Fruit fly (Drosophila melanogaster): Measurements from ENCODE around the gene Cyfip.

The Cyfip gene

DNA sequence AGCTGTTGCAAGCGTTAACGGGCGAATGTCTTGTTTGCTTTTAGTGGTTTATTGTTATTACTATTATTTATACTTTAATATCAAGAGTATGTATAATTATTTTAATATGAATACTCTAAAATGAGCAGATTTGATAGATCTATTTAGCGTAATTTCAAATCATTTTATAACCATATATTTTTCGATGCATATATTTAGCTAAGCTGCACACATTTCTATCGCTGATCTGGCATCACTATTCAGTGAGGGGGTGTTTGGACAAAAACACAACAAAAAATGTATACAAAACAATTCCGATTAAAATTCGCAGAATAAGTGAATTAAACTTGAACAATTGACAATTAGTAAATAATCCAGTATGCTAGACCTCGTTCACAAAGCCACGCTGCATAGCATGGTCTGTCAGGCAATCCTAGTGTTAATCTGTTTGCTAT lies 17.9 kb downstream of the Cyfip start, which contains the start of the genes Trs33 and Tmtc4 (continued):
- TF ChIP-seq OdsH (GFP tag; optimal IDR thresholded peaks at IDR 0.05), result no peak
- no peak for TF ChIP-seq CG6792 (GFP tag; optimal IDR thresholded peaks at IDR 0.05)
- peak; percentile 30 for TF ChIP-seq CG10669 (GFP tag; optimal IDR thresholded peaks at IDR 0.05)
- peak; percentile 25 for TF ChIP-seq topi (GFP tag; optimal IDR thresholded peaks at IDR 0.05)
- no peak for TF ChIP-seq fd59A (GFP tag; optimal IDR thresholded peaks at IDR 0.05)
- TF ChIP-seq CG32006 (GFP tag; optimal IDR thresholded peaks at IDR 0.05), result no peak
- peak; percentile 47 for TF ChIP-seq CG10631 (GFP tag; optimal IDR thresholded peaks at IDR 0.05)
- TF ChIP-seq eg (GFP tag; IDR thresholded peaks at IDR 0.05), result no peak
- peak; percentile 96 for TF ChIP-seq fkh (GFP tag; optimal IDR thresholded peaks at IDR 0.05)
- no peak for TF ChIP-seq CG6808 (GFP tag; optimal IDR thresholded peaks at IDR 0.05)

DNA sequence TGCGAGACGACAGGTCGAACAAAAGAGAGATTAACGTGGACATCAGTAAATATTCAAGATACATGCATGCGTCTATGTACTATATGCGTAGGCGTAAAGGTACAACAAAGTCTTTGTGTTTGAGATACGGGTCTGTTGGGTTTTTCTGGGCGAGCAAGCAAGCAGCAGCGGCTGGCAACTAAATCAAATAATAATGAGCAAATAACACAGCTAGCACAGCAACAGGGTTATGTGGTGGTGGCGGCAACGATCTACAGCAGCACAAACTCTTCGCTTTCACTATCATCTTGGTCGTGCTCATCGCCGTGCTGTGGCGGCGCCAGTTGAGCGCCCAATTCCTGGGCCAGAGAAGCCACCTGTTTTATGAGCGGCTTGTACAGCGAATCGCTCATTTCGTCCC lies 21.0 kb downstream of the Cyfip start:
- TF ChIP-seq Sox102F (GFP tag; optimal IDR thresholded peaks at IDR 0.05) (no peak), fkh (GFP tag; optimal IDR thresholded peaks at IDR 0.05) (peak; percentile 93)

DNA sequence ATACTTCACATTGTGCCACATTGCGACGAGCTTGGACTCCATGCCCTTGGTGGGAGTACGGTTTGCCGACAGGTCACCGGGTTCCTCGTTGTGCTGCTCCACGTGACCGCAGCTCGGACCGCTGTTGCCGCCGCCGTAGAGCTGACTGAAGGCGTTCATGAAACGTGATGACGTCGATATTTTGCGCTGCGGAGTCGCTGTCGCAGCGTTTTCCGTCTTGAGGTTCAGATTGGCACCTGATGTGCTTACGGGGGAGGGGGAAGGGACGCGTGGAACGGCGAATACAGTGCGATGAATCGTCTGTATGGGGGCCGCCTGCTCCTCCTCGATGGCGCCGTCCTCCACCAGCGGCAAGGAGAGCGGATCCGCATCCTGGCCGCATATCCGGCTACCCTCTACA lies 23.1 kb downstream of the Cyfip start:
- TF ChIP-seq CG10669 (GFP tag; optimal IDR thresholded peaks at IDR 0.05) (no peak), eg (GFP tag; IDR thresholded peaks at IDR 0.05) (no peak), CG8632 (GFP tag; optimal IDR thresholded peaks at IDR 0.05) (no peak), fd85E (GFP tag; optimal IDR thresholded peaks at IDR 0.05) (no peak), cyc (GFP tag; optimal IDR thresholded peaks at IDR 0.05) (no peak), vri (GFP tag; optimal IDR thresholded peaks at IDR 0.05) (no peak), Lpt (GFP tag; optimal IDR thresholded peaks at IDR 0.05) (no peak), Smox (GFP tag; optimal IDR thresholded peaks at IDR 0.05) (no peak), esn (GFP tag; optimal IDR thresholded peaks at IDR 0.05) (no peak), CG1621 (tag; optimal IDR thresholded peaks at IDR 0.05) (no peak), CG9139 (GFP tag; optimal IDR thresholded peaks at IDR 0.05) (no peak), achi (GFP tag; optimal IDR thresholded peaks at IDR 0.05) (no peak), salr (GFP tag; optimal IDR thresholded peaks at IDR 0.05) (no peak), CG31627 (GFP tag; optimal IDR thresholded peaks at IDR 0.05) (no peak), CG7368 (GFP tag; optimal IDR thresholded peaks at IDR 0.05) (no peak), acj6 (GFP tag; optimal IDR thresholded peaks at IDR 0.05) (no peak), CG11294 (GFP tag; IDR thresholded peaks at IDR 0.05) (no peak), CG6792 (GFP tag; optimal IDR thresholded peaks at IDR 0.05) (no peak), CG6808 (GFP tag; optimal IDR thresholded peaks at IDR 0.05) (no peak), CG10631 (GFP tag; optimal IDR thresholded peaks at IDR 0.05) (no peak)

DNA sequence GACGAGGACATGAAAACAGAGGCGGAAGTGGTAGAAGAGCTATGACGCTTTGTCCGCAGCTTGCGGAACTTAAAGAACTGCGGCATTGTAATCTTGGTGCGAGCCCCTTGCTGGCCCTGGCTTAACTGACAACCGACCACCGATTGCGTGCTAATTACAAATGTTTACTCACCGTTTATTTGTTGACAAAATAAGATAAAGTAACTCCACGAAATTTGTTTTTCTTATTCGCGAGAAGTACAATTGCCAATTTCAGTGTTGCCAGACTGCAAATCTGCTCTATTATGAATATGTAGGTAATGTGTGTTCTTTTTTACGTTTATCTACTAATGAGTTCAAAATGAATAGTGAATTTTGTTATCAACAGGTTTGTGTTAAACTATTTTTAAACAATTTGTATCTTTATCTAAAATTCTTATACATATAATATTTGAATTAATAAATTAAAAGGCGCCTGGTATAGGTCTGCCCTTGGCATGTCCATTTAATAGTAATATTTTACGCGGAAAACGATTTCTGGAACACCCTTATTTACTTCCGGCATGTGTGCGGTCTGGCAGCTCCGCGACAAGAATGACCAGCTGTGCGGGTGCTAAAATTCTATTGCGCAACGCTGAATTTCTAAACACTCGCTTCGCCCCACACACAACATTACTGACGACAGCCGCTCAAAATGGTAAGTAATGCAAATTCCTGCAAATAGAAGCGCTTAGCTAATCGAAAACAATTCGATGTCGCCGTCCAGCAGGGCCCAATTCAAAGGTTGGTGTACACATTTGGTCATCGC lies 23.8 kb downstream of the Cyfip start, which contains the start of the genes Atg4b and Hibch:
Gene Atg4b (minus strand): TSS at position 280 of the 787 bp plus-strand sequence.
Gene Hibch (plus strand): TSS at position 585 of the 787 bp plus-strand sequence.
- TF ChIP-seq CG1621 (tag; optimal IDR thresholded peaks at IDR 0.05) (peak; percentile 54), CG7368 (GFP tag; optimal IDR thresholded peaks at IDR 0.05) (peak; percentile 67), eg (GFP tag; IDR thresholded peaks at IDR 0.05) (peak; percentile 79), Gug (GFP tag; IDR thresholded peaks at IDR 0.05) (peak; percentile 83), svp (GFP tag) (no peak), topi (GFP tag; optimal IDR thresholded peaks at IDR 0.05) (peak; percentile 62), CG8119 (GFP tag; IDR thresholded peaks at IDR 0.05) (peak; percentile 63; the same call in 2 of the 3 replicates), dac (GFP tag; optimal IDR thresholded peaks at IDR 0.05) (peak; percentile 72), Blimp-1 (GFP tag; optimal IDR thresholded peaks at IDR 0.05) (peak; percentile 73), CG6792 (GFP tag; optimal IDR thresholded peaks at IDR 0.05) (peak; percentile 77), salr (GFP tag; optimal IDR thresholded peaks at IDR 0.05) (peak in 1 of 2 experiments; percentile 62), Lpt (GFP tag; optimal IDR thresholded peaks at IDR 0.05) (no peak), Eip93F (GFP tag; optimal IDR thresholded peaks at IDR 0.05) (no peak), Ets96B (tag; optimal IDR thresholded peaks at IDR 0.05) (peak; percentile 68), ss (GFP tag; optimal IDR thresholded peaks at IDR 0.05) (no peak), fd59A (GFP tag; optimal IDR thresholded peaks at IDR 0.05) (peak; percentile 60), CG31627 (GFP tag; optimal IDR thresholded peaks at IDR 0.05) (peak; percentile 61), CG11294 (GFP tag; IDR thresholded peaks at IDR 0.05) (peak; percentile 67; the same call in 1 of the 2 replicates), vri (GFP tag; optimal IDR thresholded peaks at IDR 0.05) (peak; percentile 93), CG10669 (GFP tag; optimal IDR thresholded peaks at IDR 0.05) (peak; percentile 100), Smox (GFP tag; optimal IDR thresholded peaks at IDR 0.05) (no peak), CG32006 (GFP tag; optimal IDR thresholded peaks at IDR 0.05) (peak; percentile 84), fkh (GFP tag; optimal IDR thresholded peaks at IDR 0.05) (peak; percentile 97), Eip78C (GFP tag) (peak; percentile 82), cyc (GFP tag; optimal IDR thresholded peaks at IDR 0.05) (peak; percentile 83), CG11902 (GFP tag; optimal IDR thresholded peaks at IDR 0.05) (peak; percentile 85), pdm3 (GFP tag; optimal IDR thresholded peaks at IDR 0.05) (no peak), acj6 (GFP tag; optimal IDR thresholded peaks at IDR 0.05) (no peak), CG3919 (GFP tag; optimal IDR thresholded peaks at IDR 0.05) (no peak), net (GFP tag; optimal IDR thresholded peaks at IDR 0.05) (no peak), CG3032 (tag; optimal IDR thresholded peaks at IDR 0.05) (peak; percentile 91), Eip75B (GFP tag; optimal IDR thresholded peaks at IDR 0.05) (no peak)
